Worm (Caenorhabditis elegans) whole organism, mixed stage, embryonic: Measurements from ENCODE around the gene C02F5.13.

ENCODE experiments used
- bed-3 ChIP-seq: fragments of 200-800 bp; sonication (Bioruptor generic); optimal IDR thresholded peaks from 3 replicates; lab custom pipeline; 2018; ENCODE audit warnings: mild to moderate bottlenecking, missing genetic modification characterization, moderate library complexity, missing compliant biosample characterization
- blmp-1 ChIP-seq: fragments of 150-350 bp; optimal IDR thresholded peaks from 2 replicates; lab custom pipeline; 2014; ENCODE audit warnings: missing biosample characterization, missing genetic modification characterization
- ceh-39 ChIP-seq: fragments of 150-350 bp; optimal IDR thresholded peaks from 2 replicates; lab custom pipeline; 2014; ENCODE audit warnings: missing biosample characterization, missing genetic modification characterization
- ceh-43 ChIP-seq: fragments of 200-800 bp; sonication (Bioruptor generic); optimal IDR thresholded peaks from 2 replicates; lab custom pipeline; 2018; ENCODE audit warnings: mild to moderate bottlenecking, missing genetic modification characterization, moderate library complexity, missing compliant biosample characterization
- ceh-83 ChIP-seq: fragments of 200-800 bp; sonication (Bioruptor generic); optimal IDR thresholded peaks from 2 replicates; lab custom pipeline; 2018; ENCODE audit warnings: mild to moderate bottlenecking, missing genetic modification characterization, missing compliant biosample characterization
- ces-1 ChIP-seq: fragments of 150-350 bp; optimal IDR thresholded peaks from 2 replicates; lab custom pipeline; 2014; ENCODE audit warnings: missing biosample characterization, missing genetic modification reagents, missing genetic modification characterization
- cnd-1 ChIP-seq: fragments of 200-800 bp; sonication (Bioruptor generic); optimal IDR thresholded peaks from 2 replicates; lab custom pipeline; 2018; ENCODE audit warnings: mild to moderate bottlenecking, missing genetic modification characterization, missing compliant biosample characterization
- drap-1 ChIP-seq: fragments of 200-800 bp; sonication (Bioruptor generic); optimal IDR thresholded peaks from 3 replicates; lab custom pipeline; 2018; ENCODE audit warnings: mild to moderate bottlenecking, missing genetic modification characterization, missing compliant biosample characterization
- elt-1 ChIP-seq: sonication (generic microtip); optimal IDR thresholded peaks from 2 replicates; lab custom pipeline; 2017; ENCODE audit warnings: missing genetic modification characterization, mild to moderate bottlenecking, missing compliant biosample characterization, antibody characterized with exemption, moderate library complexity, borderline replicate concordance; ENCODE audit not compliant: insufficient read depth
- elt-3 ChIP-seq: fragments of 150-350 bp; optimal IDR thresholded peaks from 2 replicates; lab custom pipeline; 2014; ENCODE audit warnings: missing biosample characterization, missing genetic modification characterization
- flh-1 ChIP-seq: fragments of 200-800 bp; sonication (Bioruptor generic); optimal IDR thresholded peaks from 2 replicates; lab custom pipeline; 2018; ENCODE audit warnings: mild to moderate bottlenecking, missing genetic modification characterization, moderate library complexity, missing compliant biosample characterization
- ham-2 ChIP-seq: fragments of 200-800 bp; sonication (Bioruptor generic); optimal IDR thresholded peaks from 2 replicates; lab custom pipeline; 2018; ENCODE audit warnings: mild to moderate bottlenecking, missing genetic modification characterization, missing compliant biosample characterization
- hlh-1 ChIP-seq: fragments of 150-350 bp; optimal IDR thresholded peaks from 2 replicates; lab custom pipeline; 2014; ENCODE audit warnings: missing biosample characterization, missing genetic modification reagents, missing genetic modification characterization
- lin-13 ChIP-seq: fragments of 150-350 bp; optimal IDR thresholded peaks from 2 replicates; lab custom pipeline; 2014; ENCODE audit warnings: missing biosample characterization, missing genetic modification characterization
- lin-32 ChIP-seq: fragments of 200-800 bp; sonication (Bioruptor generic); optimal IDR thresholded peaks from 2 replicates; lab custom pipeline; 2018; ENCODE audit warnings: mild to moderate bottlenecking, missing genetic modification characterization, missing compliant biosample characterization
- lsy-2 ChIP-seq: fragments of 150-350 bp; optimal IDR thresholded peaks from 2 replicates; lab custom pipeline; 2014; ENCODE audit warnings: missing biosample characterization, missing genetic modification characterization
- mab-5 ChIP-seq: fragments of 150-350 bp; optimal IDR thresholded peaks from 2 replicates; lab custom pipeline; 2014; ENCODE audit warnings: missing biosample characterization, missing genetic modification characterization
- mep-1 ChIP-seq: fragments of 150-350 bp; optimal IDR thresholded peaks from 2 replicates; lab custom pipeline; 2017; ENCODE audit warnings: missing biosample characterization, missing genetic modification reagents, missing genetic modification characterization, inconsistent platforms
- nhr-2 ChIP-seq: fragments of 150-350 bp; optimal IDR thresholded peaks from 2 replicates; lab custom pipeline; 2014; ENCODE audit warnings: missing biosample characterization, missing genetic modification characterization
- nhr-237 ChIP-seq: fragments of 150-350 bp; optimal IDR thresholded peaks from 2 replicates; lab custom pipeline; 2014; ENCODE audit warnings: missing biosample characterization, missing genetic modification characterization
- nhr-28 ChIP-seq: fragments of 150-350 bp; optimal IDR thresholded peaks from 2 replicates; lab custom pipeline; 2014; ENCODE audit warnings: missing biosample characterization, missing genetic modification characterization
- nhr-76 ChIP-seq: sonication (generic microtip); optimal IDR thresholded peaks from 2 replicates; lab custom pipeline; 2017; ENCODE audit warnings: missing biosample characterization, missing genetic modification characterization
- pha-4 ChIP-seq: fragments of 150-350 bp; optimal IDR thresholded peaks from 2 replicates; lab custom pipeline; 2018; ENCODE audit warnings: missing biosample characterization, missing genetic modification reagents, missing genetic modification characterization
- sem-2 ChIP-seq: fragments of 200-800 bp; sonication (Bioruptor generic); optimal IDR thresholded peaks from 2 replicates; lab custom pipeline; 2018; ENCODE audit warnings: mild to moderate bottlenecking, missing genetic modification characterization, missing compliant biosample characterization
- snpc-4 ChIP-seq: fragments of 150-350 bp; optimal IDR thresholded peaks from 2 replicates; lab custom pipeline; 2014; ENCODE audit warnings: missing biosample characterization, missing genetic modification characterization
- unc-120 ChIP-seq: sonication (generic microtip); optimal IDR thresholded peaks from 2 replicates; lab custom pipeline; 2017; ENCODE audit warnings: missing genetic modification characterization, missing compliant biosample characterization; ENCODE audit not compliant: poor library complexity, severe bottlenecking
- unc-39 ChIP-seq: fragments of 150-350 bp; optimal IDR thresholded peaks from 2 replicates; lab custom pipeline; 2014; ENCODE audit warnings: missing biosample characterization, missing genetic modification characterization
- unc-62 ChIP-seq: fragments of 150-350 bp; optimal IDR thresholded peaks from 2 replicates; lab custom pipeline; 2014; ENCODE audit warnings: missing biosample characterization, missing genetic modification reagents, missing genetic modification characterization
- ztf-11 ChIP-seq: fragments of 150-350 bp; optimal IDR thresholded peaks from 2 replicates; lab custom pipeline; 2014; ENCODE audit warnings: missing biosample characterization, missing genetic modification characterization

C02F5.13 gene

ce11 chrIII:8229480-8229879 is 17.7 kb upstream of the C02F5.13 start:
- TF ChIP-seq bed-3 (GFP tag; lab: Kevin White, UChicago) (no peak), nhr-2 (tag; lab: Kevin White, UChicago) (no peak), lin-13 (tag; lab: Kevin White, UChicago) (no peak), snpc-4 (no peak), cnd-1 (tag; lab: Kevin White, UChicago) (no peak), nhr-76 (tag; lab: Kevin White, UChicago) (no peak), ceh-83 (GFP tag; lab: Kevin White, UChicago) (no peak), flh-1 (GFP tag; lab: Kevin White, UChicago) (no peak), hlh-1 (tag; lab: Kevin White, UChicago) (no peak), mab-5 (tag; lab: Kevin White, UChicago) (no peak), sem-2 (GFP tag; lab: Kevin White, UChicago) (no peak), pha-4 (no peak), elt-1 (tag; lab: Kevin White, UChicago) (no peak), ztf-11 (tag; lab: Kevin White, UChicago) (no peak), nhr-28 (tag; lab: Kevin White, UChicago) (no peak), lin-32 (GFP tag; lab: Kevin White, UChicago) (no peak)

- TF ChIP-seq unc-62 (GFP tag; lab: Kevin White, UChicago) (no peak), nhr-2 (tag; lab: Kevin White, UChicago) (no peak), mep-1 (tag; lab: Kevin White, UChicago) (no peak), unc-39 (tag; lab: Kevin White, UChicago) (no peak), drap-1 (GFP tag; lab: Kevin White, UChicago) (no peak), elt-3 (tag; lab: Kevin White, UChicago) (no peak), snpc-4 (no peak), hlh-1 (tag; lab: Kevin White, UChicago) (no peak), bed-3 (GFP tag; lab: Kevin White, UChicago) (no peak), ces-1 (GFP tag; lab: Kevin White, UChicago) (no peak), ceh-83 (GFP tag; lab: Kevin White, UChicago) (no peak), nhr-237 (tag; lab: Kevin White, UChicago) (no peak), ceh-39 (no peak), lin-13 (tag; lab: Kevin White, UChicago) (no peak)
Observed at ce11 chrIII:8232634-8233033, 14.5 kb upstream of the C02F5.13 start, which contains the start of gene henn-1. Gene henn-1, plus strand, starts transcription at chrIII:8232651.

ce11 chrIII:8235358-8235757 is 11.8 kb upstream of the C02F5.13 start, which contains the start of gene C02F5.14:
Gene C02F5.14, minus strand, starts transcription at chrIII:8235514.
- TF ChIP-seq sem-2 (GFP tag; lab: Kevin White, UChicago) = no peak
- no peak for TF ChIP-seq bed-3 (GFP tag; lab: Kevin White, UChicago)
- no peak for TF ChIP-seq pha-4
- TF ChIP-seq lin-13 (tag; lab: Kevin White, UChicago) = no peak
- no peak for TF ChIP-seq ces-1 (GFP tag; lab: Kevin White, UChicago)
- TF ChIP-seq blmp-1 (tag; lab: Kevin White, UChicago) = no peak
- no peak for TF ChIP-seq ceh-43 (GFP tag; lab: Kevin White, UChicago)
- no peak for TF ChIP-seq nhr-76 (tag; lab: Kevin White, UChicago)
- no peak for TF ChIP-seq flh-1 (GFP tag; lab: Kevin White, UChicago)
- no peak for TF ChIP-seq lsy-2
- TF ChIP-seq elt-1 (tag; lab: Kevin White, UChicago) = no peak
- no peak for TF ChIP-seq unc-120 (tag; lab: Kevin White, UChicago)
- TF ChIP-seq mab-5 (tag; lab: Kevin White, UChicago) = no peak

ce11 chrIII:8235880-8236279 is 11.3 kb upstream of the C02F5.13 start, which contains the start of gene C02F5.5:
Gene C02F5.5, plus strand, starts transcription at chrIII:8236180.
- TF ChIP-seq ceh-39 = no peak
- no peak for TF ChIP-seq unc-62 (GFP tag; lab: Kevin White, UChicago)
- no peak for TF ChIP-seq mab-5 (tag; lab: Kevin White, UChicago)
- no peak for TF ChIP-seq hlh-1 (tag; lab: Kevin White, UChicago)
- TF ChIP-seq unc-120 (tag; lab: Kevin White, UChicago) = no peak
- no peak for TF ChIP-seq bed-3 (GFP tag; lab: Kevin White, UChicago)
- no peak for TF ChIP-seq nhr-2 (tag; lab: Kevin White, UChicago)
- no peak for TF ChIP-seq ham-2
- TF ChIP-seq lsy-2 = no peak
- no peak for TF ChIP-seq ztf-11 (tag; lab: Kevin White, UChicago)
- no peak for TF ChIP-seq elt-1 (tag; lab: Kevin White, UChicago)

- TF ChIP-seq hlh-1 (tag; lab: Kevin White, UChicago) = no peak
- TF ChIP-seq mep-1 (tag; lab: Kevin White, UChicago) = no peak
- no peak for TF ChIP-seq elt-1 (tag; lab: Kevin White, UChicago)
- TF ChIP-seq lin-32 (GFP tag; lab: Kevin White, UChicago) = no peak
- TF ChIP-seq, all 35 proteins: peak for 0
Observed at ce11 chrIII:8237827-8238226, 9.3 kb upstream of the C02F5.13 start, which contains the start of gene tsp-2. Gene tsp-2, minus strand, starts transcription at chrIII:8237935.
